Worm (Caenorhabditis elegans): ENCODE data around the gene F55A11.11.

- no peak for TF ChIP-seq him-1 (tag; optimal IDR thresholded peaks at IDR 0.05)
- no peak for TF ChIP-seq W03F9.2 (tag; optimal IDR thresholded peaks at IDR 0.05)
- TF ChIP-seq dao-5 (tag; optimal IDR thresholded peaks at IDR 0.05), result no peak
These were observed 13.4 kb downstream of the F55A11.11 start for ce11 chrV:11796343-11796742.
